Fruit fly (Drosophila melanogaster): ENCODE data around the gene CG2617.

DNA sequence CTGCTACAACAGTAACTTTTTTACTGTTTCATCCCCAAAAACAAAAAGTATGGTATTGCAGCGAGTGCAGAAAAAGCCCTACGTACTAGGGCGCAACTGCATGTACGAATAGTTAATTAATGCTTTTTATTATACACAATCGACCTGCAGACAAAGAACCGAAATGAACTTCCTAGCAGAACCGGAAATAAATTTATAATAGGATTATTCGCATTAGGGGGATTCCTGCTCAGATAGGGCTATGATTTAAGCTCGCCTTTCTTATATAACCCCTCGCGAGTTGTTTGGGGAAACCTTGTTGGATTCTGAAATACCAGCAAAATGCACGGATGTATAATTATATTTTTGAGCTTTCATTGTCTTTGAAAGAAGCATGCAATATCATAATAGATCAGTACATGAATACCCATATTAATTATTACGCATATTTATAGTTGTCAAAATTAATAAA, 495 bp upstream of the CG2617 start, which contains the start of gene Cen:
- no peak for TF ChIP-seq Sin3A (optimal IDR thresholded peaks at IDR 0.05)
- no peak for TF ChIP-seq psq (optimal IDR thresholded peaks at IDR 0.05)
- TF ChIP-seq h (optimal IDR thresholded peaks at IDR 0.05), result no peak
- no peak for TF ChIP-seq insv (optimal IDR thresholded peaks at IDR 0.05)
- TF ChIP-seq Myc (optimal IDR thresholded peaks at IDR 0.05), result no peak
